Worm (Caenorhabditis elegans): ENCODE measurements around the gene Y48E1C.2.
A peak's percentile ranks its signal among the peaks of the same experiment; 100 is the strongest.

Gene Y48E1C.2

DNA sequence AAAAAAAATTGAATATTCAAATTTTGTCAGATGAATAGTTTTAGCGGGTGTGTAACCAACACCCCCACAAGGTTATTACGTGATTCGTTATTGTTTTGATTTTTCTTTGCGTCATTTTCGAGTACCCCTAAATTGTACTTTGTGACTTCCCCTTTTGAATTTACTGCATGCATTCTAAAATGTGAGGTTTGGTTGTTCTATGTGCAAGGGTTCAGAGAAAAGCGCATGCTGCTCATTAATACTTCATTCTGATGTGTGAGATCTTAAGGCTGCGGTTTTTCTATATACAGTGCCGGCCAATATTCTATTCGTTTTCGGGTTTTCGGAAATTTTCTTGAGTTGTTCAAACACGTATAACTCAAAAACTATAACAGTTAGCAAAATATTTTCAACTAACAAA lies 51.0 kb downstream of the Y48E1C.2 start:
- TF ChIP-seq nhr-71 (tag; optimal IDR thresholded peaks at IDR 0.05) (peak; percentile 52), fkh-8 (tag; optimal IDR thresholded peaks at IDR 0.05) (peak; percentile 50), nhr-19 (GFP tag; conservative IDR thresholded peaks at IDR 0.05) (peak; percentile 67)

DNA sequence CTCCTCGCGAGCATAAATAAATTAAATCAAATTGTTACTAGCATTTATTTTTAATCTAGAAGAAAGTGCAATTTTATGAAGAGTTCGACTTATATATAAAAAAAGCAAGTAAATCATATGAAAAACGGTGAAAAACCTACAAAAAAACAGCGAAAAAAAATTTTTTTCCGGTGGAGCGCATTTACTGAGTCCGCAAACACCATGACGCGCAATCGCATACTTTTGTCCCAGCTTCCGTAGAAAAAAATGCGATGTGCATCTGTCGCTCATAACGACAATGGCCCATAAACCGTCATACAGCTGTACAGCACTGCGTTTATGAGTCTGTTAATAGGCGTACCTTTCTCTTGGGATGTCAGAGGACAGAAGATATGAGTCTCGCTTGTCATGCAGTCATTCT lies 52.9 kb downstream of the Y48E1C.2 start:
- TF ChIP-seq zip-4 (GFP tag; optimal IDR thresholded peaks at IDR 0.05) (no peak), fkh-10 (GFP tag; optimal IDR thresholded peaks at IDR 0.05) (peak; percentile 5), grh-1 (GFP tag; IDR thresholded peaks at IDR 0.05) (0 out of 2 replicates have a peak, but pooled peaks have one; percentile 26), hlh-17 (GFP tag; optimal IDR thresholded peaks at IDR 0.05; ENCODE audit: borderline replicate concordance) (no peak), lin-35 (GFP tag; optimal IDR thresholded peaks at IDR 0.05) (peak; percentile 70 to 73), tbx-2 (tag; optimal IDR thresholded peaks at IDR 0.05) (peak; percentile 60), dpl-1 (GFP tag; optimal IDR thresholded peaks at IDR 0.05) (peak; percentile 65 to 79 (median 73)), xbp-1 (tag; optimal IDR thresholded peaks at IDR 0.05) (peak; percentile 68), elt-3 (tag; optimal IDR thresholded peaks at IDR 0.05) (no peak), ceh-90 (tag; optimal IDR thresholded peaks at IDR 0.05) (no peak), nhr-47 (tag; optimal IDR thresholded peaks at IDR 0.05) (peak; percentile 76), nhr-90 (tag; optimal IDR thresholded peaks at IDR 0.05; ENCODE audit: poor library complexity) (peak; percentile 58), ceh-88 (GFP tag; IDR thresholded peaks at IDR 0.05) (no peak), irx-1 (tag; optimal IDR thresholded peaks at IDR 0.05) (peak; percentile 10), unc-62 (GFP tag; optimal IDR thresholded peaks at IDR 0.05) (no peak), sox-4 (tag; optimal IDR thresholded peaks at IDR 0.05) (no peak), lin-15B (tag; optimal IDR thresholded peaks at IDR 0.05) (peak; percentile 69), zag-1 (tag; optimal IDR thresholded peaks at IDR 0.05) (no peak), blmp-1 (tag; optimal IDR thresholded peaks at IDR 0.05) (peak; percentile 36), vab-15 (tag; optimal IDR thresholded peaks at IDR 0.05) (no peak), C04F5.9 (tag; optimal IDR thresholded peaks at IDR 0.05) (no peak), ama-1 (optimal IDR thresholded peaks at IDR 0.05) (peak; percentile 4), nhr-19 (GFP tag; conservative IDR thresholded peaks at IDR 0.05) (peak; percentile 78), snpc-4 (tag; optimal IDR thresholded peaks at IDR 0.05) (peak; percentile 53), F16B12.6 (tag; optimal IDR thresholded peaks at IDR 0.05) (peak; percentile 94), swsn-7 (tag; optimal IDR thresholded peaks at IDR 0.05) (peak; percentile 58), egl-13 (tag; optimal IDR thresholded peaks at IDR 0.05) (peak; percentile 18), skn-1 (tag; optimal IDR thresholded peaks at IDR 0.05) (peak; percentile 41), lin-13 (GFP tag; optimal IDR thresholded peaks at IDR 0.05) (peak; percentile 36), pag-3 (tag; optimal IDR thresholded peaks at IDR 0.05; ENCODE audit: borderline replicate concordance, insufficient read depth) (no peak), nhr-85 (tag) (peak; percentile 85), fkh-8 (tag; optimal IDR thresholded peaks at IDR 0.05) (peak; percentile 25), lin-14 (GFP tag; optimal IDR thresholded peaks at IDR 0.05) (peak; percentile 50), unc-130 (tag; optimal IDR thresholded peaks at IDR 0.05) (peak; percentile 58), mdl-1 (tag; optimal IDR thresholded peaks at IDR 0.05) (no peak), snu-23 (GFP tag; optimal IDR thresholded peaks at IDR 0.05) (peak; percentile 77), Y116A8C.19 (tag; optimal IDR thresholded peaks at IDR 0.05; ENCODE audit: borderline replicate concordance) (no peak), ceh-82 (tag; optimal IDR thresholded peaks at IDR 0.05) (peak; percentile 51 to 57 (median 56)), lin-39 (tag; optimal IDR thresholded peaks at IDR 0.05) (peak; percentile 16), nhr-20 (tag; optimal IDR thresholded peaks at IDR 0.05) (peak; percentile 53), nhr-71 (tag; optimal IDR thresholded peaks at IDR 0.05) (peak; percentile 75), ceh-8 (GFP tag; optimal IDR thresholded peaks at IDR 0.05) (no peak), unc-86 (tag; optimal IDR thresholded peaks at IDR 0.05) (peak; percentile 33), mep-1 (tag; optimal IDR thresholded peaks at IDR 0.05) (peak; percentile 88), ets-5 (GFP tag; IDR thresholded peaks at IDR 0.05) (no peak), dsc-1 (tag; optimal IDR thresholded peaks at IDR 0.05) (peak; percentile 64), unc-98 (GFP tag; IDR thresholded peaks at IDR 0.05) (no peak), elt-2 (tag; optimal IDR thresholded peaks at IDR 0.05) (no peak), rnt-1 (tag; optimal IDR thresholded peaks at IDR 0.05) (peak; percentile 73), isw-1 (GFP tag; IDR thresholded peaks at IDR 0.05) (peak; percentile 48)

Measured in whole organism, L1 larva.